Fruit fly (Drosophila melanogaster): ENCODE measurements around the gene CG14321.

The CG14321 gene

dm6 chr3R:17700488-17701130, 32.8 kb upstream of the CG14321 start (continued):
- peak; percentile 91 for TF ChIP-seq MTF-1 (GFP tag; optimal IDR thresholded peaks at IDR 0.05; ENCODE audit: borderline replicate concordance)
- peak; percentile 98 for TF ChIP-seq bcd (GFP tag; optimal IDR thresholded peaks at IDR 0.05)
- peak; percentile 97 for TF ChIP-seq jigr1 (GFP tag; IDR thresholded peaks at IDR 0.05)
- TF ChIP-seq Asciz (GFP tag; optimal IDR thresholded peaks at IDR 0.05), result peak; percentile 97
- TF ChIP-seq gce (GFP tag; IDR thresholded peaks at IDR 0.05), result peak; percentile 96
- TF ChIP-seq tgo (GFP tag; IDR thresholded peaks at IDR 0.05), result peak; percentile 99
- 0 out of 2 replicates have a peak, but pooled peaks have one; percentile 13 for TF ChIP-seq bbx (GFP tag; IDR thresholded peaks at IDR 0.05; ENCODE audit: partially characterized antibody)
- TF ChIP-seq lmd (GFP tag; IDR thresholded peaks at IDR 0.05), result peak; percentile 98
- peak; percentile 99 for TF ChIP-seq odd (GFP tag; optimal IDR thresholded peaks at IDR 0.05)
- peak; percentile 26 for TF ChIP-seq NC2α (GFP tag; optimal IDR thresholded peaks at IDR 0.05)
- no peak for TF ChIP-seq bigmax (GFP tag; optimal IDR thresholded peaks at IDR 0.05)
- peak; percentile 77 for TF ChIP-seq CG12769 (tag; optimal IDR thresholded peaks at IDR 0.05)
- peak; percentile 98 for TF ChIP-seq oc (tag; optimal IDR thresholded peaks at IDR 0.05)
- peak; percentile 43 for TF ChIP-seq Kr (GFP tag; optimal IDR thresholded peaks at IDR 0.05)
- TF ChIP-seq gcm2 (GFP tag; optimal IDR thresholded peaks at IDR 0.05), result peak; percentile 23
- peak; percentile 85 for TF ChIP-seq Doc2 (GFP tag; IDR thresholded peaks at IDR 0.05)
- peak; percentile 95 for TF ChIP-seq Usf (GFP tag; optimal IDR thresholded peaks at IDR 0.05)
- TF ChIP-seq Poxn (GFP tag; IDR thresholded peaks at IDR 0.05), result peak; percentile 93
- TF ChIP-seq cas (GFP tag; IDR thresholded peaks at IDR 0.05), result peak; percentile 95
- no peak for TF ChIP-seq mld (GFP tag; IDR thresholded peaks at IDR 0.05; ENCODE audit: partially characterized antibody)
- peak; percentile 97 for TF ChIP-seq Oaz (GFP tag; IDR thresholded peaks at IDR 0.05)
- TF ChIP-seq CG8388 (GFP tag; optimal IDR thresholded peaks at IDR 0.05), result peak; percentile 98
- no peak for TF ChIP-seq gro (GFP tag; optimal IDR thresholded peaks at IDR 0.05)
- peak; percentile 98 for TF ChIP-seq seq (GFP tag; IDR thresholded peaks at IDR 0.05)
- peak; percentile 98 for TF ChIP-seq Fer2 (tag; optimal IDR thresholded peaks at IDR 0.05)
- peak; percentile 97 for TF ChIP-seq Blimp-1 (GFP tag; optimal IDR thresholded peaks at IDR 0.05)
- peak in 1 of 2 experiments; percentile 95 for TF ChIP-seq Hr78 (GFP tag; optimal IDR thresholded peaks at IDR 0.05)
- no peak for TF ChIP-seq tio (GFP tag; optimal IDR thresholded peaks at IDR 0.05)
- TF ChIP-seq CG11695 (GFP tag; IDR thresholded peaks at IDR 0.05), result peak; percentile 99
- peak; percentile 70 for TF ChIP-seq CG7786 (GFP tag; optimal IDR thresholded peaks at IDR 0.05)
- TF ChIP-seq D19A (tag; optimal IDR thresholded peaks at IDR 0.05), result peak; percentile 97
- peak; percentile 98 for TF ChIP-seq lbe (GFP tag; optimal IDR thresholded peaks at IDR 0.05)
- peak; percentile 100 for TF ChIP-seq CG7556 (GFP tag; optimal IDR thresholded peaks at IDR 0.05)
- peak; percentile 98 for TF ChIP-seq CG13894 (tag; optimal IDR thresholded peaks at IDR 0.05)
- TF ChIP-seq CG7963 (GFP tag; IDR thresholded peaks at IDR 0.05; ENCODE audit: partially characterized antibody), result no peak
- TF ChIP-seq kni (GFP tag; optimal IDR thresholded peaks at IDR 0.05), result peak; percentile 69
- peak; percentile 57 for TF ChIP-seq TFAM (GFP tag; optimal IDR thresholded peaks at IDR 0.05)
- peak; percentile 96 for TF ChIP-seq peb (GFP tag; IDR thresholded peaks at IDR 0.05)
- TF ChIP-seq CrebB (tag; optimal IDR thresholded peaks at IDR 0.05), result peak; percentile 96
- TF ChIP-seq CG1024 (GFP tag; IDR thresholded peaks at IDR 0.05), result peak; percentile 85
- TF ChIP-seq Mes4 (GFP tag; optimal IDR thresholded peaks at IDR 0.05), result peak; percentile 50
- peak; percentile 26 for TF ChIP-seq Dp (GFP tag; optimal IDR thresholded peaks at IDR 0.05)
- peak; percentile 99 for TF ChIP-seq CG32532 (GFP tag; IDR thresholded peaks at IDR 0.05)
- peak; percentile 98 for TF ChIP-seq Drgx (GFP tag; IDR thresholded peaks at IDR 0.05)
- peak in 1 of 2 experiments; percentile 84 for TF ChIP-seq insv (GFP tag; optimal IDR thresholded peaks at IDR 0.05)
- peak; percentile 82 for TF ChIP-seq HLH54F (GFP tag; optimal IDR thresholded peaks at IDR 0.05)
- peak; percentile 89 for TF ChIP-seq onecut (GFP tag; IDR thresholded peaks at IDR 0.05)
- peak; percentile 98 for TF ChIP-seq CG14014 (GFP tag; IDR thresholded peaks at IDR 0.05)
- peak; percentile 88 for TF ChIP-seq CG2199 (GFP tag; IDR thresholded peaks at IDR 0.05)
